Worm (Caenorhabditis elegans) whole organism, young adult: ENCODE results near the gene T23E7.6.

ENCODE experiments used
- K11D2.4 ChIP-seq: fragments of 200-800 bp; sonication (Bioruptor generic); IDR thresholded peaks from 2 replicates; pipeline ENCODE4 v1.3.6; 2022; ENCODE audit warnings: missing genetic modification reagents, missing genetic modification characterization, missing compliant biosample characterization
- ama-1 ChIP-seq, 3 experiments: fragments of 150-350 bp in 1 of 3; sonication (generic microtip) in 2 of 3; optimal IDR thresholded peaks; 2 replicates each; lab custom pipeline; 2014 to 2018; ENCODE audit warnings: missing biosample characterization in 2 of 3, missing genetic modification characterization in 2 of 3, missing genetic modification reagents in 2 of 3
- cebp-1 ChIP-seq, 2 experiments: fragments of 200-800 bp in 1 of 2; sonication (Bioruptor generic) in 1 of 2; sonication (generic microtip) in 1 of 2; IDR thresholded peaks in 1 of 2; optimal IDR thresholded peaks in 1 of 2; 2 replicates each; pipeline versions ENCODE4 v1.3.6 to Lab custom; 2017 to 2022; ENCODE audit warnings: missing compliant biosample characterization in 2 of 2, missing genetic modification characterization in 2 of 2, mild to moderate bottlenecking in 1 of 2, missing genetic modification reagents in 1 of 2, moderate library complexity in 1 of 2
- mcd-1 ChIP-seq: fragments of 200-800 bp; sonication (Bioruptor generic); IDR thresholded peaks from 2 replicates; pipeline ENCODE4 v1.3.6; 2022; ENCODE audit warnings: missing genetic modification reagents, missing genetic modification characterization, missing compliant biosample characterization
- nfya-1 ChIP-seq: sonication (generic microtip); optimal IDR thresholded peaks from 2 replicates; lab custom pipeline; 2017; ENCODE audit warnings: antibody characterized with exemption, missing compliant biosample characterization, missing genetic modification characterization, borderline replicate concordance; ENCODE audit not compliant: insufficient read depth
- pha-4 ChIP-seq: fragments of 150-350 bp; sonication (generic microtip); optimal IDR thresholded peaks from 2 replicates; lab custom pipeline; 2014; ENCODE audit warnings: missing biosample characterization, missing genetic modification reagents, missing genetic modification characterization
- repo-1 ChIP-seq: sonication (generic microtip); optimal IDR thresholded peaks from 2 replicates; lab custom pipeline; 2017; ENCODE audit warnings: mild to moderate bottlenecking, missing genetic modification characterization, missing compliant biosample characterization
- snpc-4 ChIP-seq, 5 experiments: fragments of 150-350 bp in 1 of 5; sonication (generic microtip) in 4 of 5; optimal IDR thresholded peaks; 2 replicates each; lab custom pipeline; 2014 to 2018; ENCODE audit warnings: missing genetic modification characterization in 5 of 5, missing biosample characterization in 3 of 5, antibody characterized with exemption in 2 of 5, mild to moderate bottlenecking in 2 of 5, missing compliant biosample characterization in 2 of 5, missing genotype in 2 of 5, moderate library complexity in 2 of 5, missing genetic modification reagents in 1 of 5
- unc-62 ChIP-seq: fragments of 150-350 bp; optimal IDR thresholded peaks from 2 replicates; lab custom pipeline; 2014; ENCODE audit warnings: missing biosample characterization, missing genetic modification reagents, missing genetic modification characterization
- xnd-1 ChIP-seq: sonication (generic microtip); optimal IDR thresholded peaks from 2 replicates; lab custom pipeline; 2016; ENCODE audit warnings: missing genotype, missing genetic modification reagents, missing genetic modification characterization, missing compliant biosample characterization
- ztf-18 ChIP-seq: sonication (generic microtip); optimal IDR thresholded peaks from 2 replicates; lab custom pipeline; 2016; ENCODE audit warnings: missing genotype, mild to moderate bottlenecking, missing genetic modification characterization, missing compliant biosample characterization

- TF ChIP-seq pha-4 (tag; lab: Kevin White, UChicago): no peak
- TF ChIP-seq nfya-1 (tag; lab: Kevin White, UChicago): no peak
- TF ChIP-seq K11D2.4 (GFP tag; lab: Robert Waterston, UW): no peak
- TF ChIP-seq ama-1 (optimal IDR thresholded peaks at IDR 0.05; lab: Kevin White, UChicago): no peak
- TF ChIP-seq ama-1 (GFP tag; optimal IDR thresholded peaks at IDR 0.05; lab: Kevin White, UChicago): no peak
- TF ChIP-seq xnd-1 (tag; lab: Kevin White, UChicago): no peak
- no peak for TF ChIP-seq cebp-1 (GFP tag; IDR thresholded peaks at IDR 0.05; lab: Robert Waterston, UW)
- no peak for TF ChIP-seq cebp-1 (tag; optimal IDR thresholded peaks at IDR 0.05; lab: Kevin White, UChicago)
- no peak for TF ChIP-seq snpc-4 (GFP tag; optimal IDR thresholded peaks at IDR 0.05; lab: Kevin White, UChicago)
- no peak for TF ChIP-seq snpc-4 (tag; optimal IDR thresholded peaks at IDR 0.05; lab: Kevin White, UChicago)
- no peak for TF ChIP-seq repo-1 (tag; lab: Kevin White, UChicago)
- TF ChIP-seq ztf-18: no peak
- no peak for TF ChIP-seq mcd-1 (GFP tag; lab: Robert Waterston, UW)
- TF ChIP-seq unc-62 (GFP tag; lab: Kevin White, UChicago): no peak
Observed at ce11 chrX:17681534-17681933, 3.1 kb downstream of the T23E7.6 start.
